Worm (Caenorhabditis elegans): ENCODE results near the gene sri-25.
"Not testable (repeated sequence)": the region's sequence is repeated elsewhere in the genome, so short reads cannot be mapped to it uniquely, and the experiment has no call there.

sri-25 gene

ce11 chrV:15207681-15208080, 9.1 kb upstream of the sri-25 start, which contains the start of gene C41G6.12:
TSS of gene C41G6.12 (minus strand) at chrV:15207781.
- not testable (repeated sequence) for TF ChIP-seq nhr-43 (tag; optimal IDR thresholded peaks at IDR 0.05; ENCODE audit: poor library complexity, severe bottlenecking); nhr-28 (tag; optimal IDR thresholded peaks at IDR 0.05); ceh-28 (tag; optimal IDR thresholded peaks at IDR 0.05)

ce11 chrV:15211869-15212268, 4.9 kb upstream of the sri-25 start, which contains the start of gene sri-24:
TSS of gene sri-24 (plus strand) at chrV:15212169.
- not testable (repeated sequence) for TF ChIP-seq pqm-1 (tag; optimal IDR thresholded peaks at IDR 0.05); unc-39 (tag; optimal IDR thresholded peaks at IDR 0.05); nfya-1 (tag; optimal IDR thresholded peaks at IDR 0.05; ENCODE audit: insufficient read depth)

ce11 chrV:15215175-15215574, 1.6 kb upstream of the sri-25 start, which contains the start of gene sri-26:
TSS of gene sri-26 (plus strand) at chrV:15215475.
- not testable (repeated sequence) for TF ChIP-seq egl-27, nhr-25, elt-2 (tag; optimal IDR thresholded peaks at IDR 0.05)

ce11 chrV:15221330-15221729, 4.5 kb downstream of the sri-25 start, which contains the start of gene irld-25:
TSS of gene irld-25 (plus strand) at chrV:15221630.
- TF ChIP-seq lin-39 (tag; optimal IDR thresholded peaks at IDR 0.05): no peak

- TF ChIP-seq egl-27 (tag; optimal IDR thresholded peaks at IDR 0.05) (no peak), zag-1 (tag; optimal IDR thresholded peaks at IDR 0.05) (no peak), ZK546.5 (tag; optimal IDR thresholded peaks at IDR 0.05) (no peak), mml-1 (tag; optimal IDR thresholded peaks at IDR 0.05) (no peak), daf-12 (tag; optimal IDR thresholded peaks at IDR 0.05) (no peak), fkh-2 (tag; optimal IDR thresholded peaks at IDR 0.05) (no peak), unc-62 (GFP tag; optimal IDR thresholded peaks at IDR 0.05) (no peak), hmg-11 (tag; optimal IDR thresholded peaks at IDR 0.05) (no peak), sea-2 (GFP tag; optimal IDR thresholded peaks at IDR 0.05) (no peak), elt-1 (tag; optimal IDR thresholded peaks at IDR 0.05) (no peak), pha-4 (tag; optimal IDR thresholded peaks at IDR 0.05) (no peak), ztf-11 (tag; optimal IDR thresholded peaks at IDR 0.05) (no peak), nhr-76 (tag; optimal IDR thresholded peaks at IDR 0.05) (no peak), nhr-11 (tag; optimal IDR thresholded peaks at IDR 0.05) (no peak), snpc-4 (tag; optimal IDR thresholded peaks at IDR 0.05) (no peak), elt-3 (tag; optimal IDR thresholded peaks at IDR 0.05) (no peak), aly-2 (tag; optimal IDR thresholded peaks at IDR 0.05) (no peak), lin-15B (tag; optimal IDR thresholded peaks at IDR 0.05) (no peak)
Observed at ce11 chrV:15223668-15224067, 6.9 kb downstream of the sri-25 start, which contains the start of gene srw-24. TSS of gene srw-24 (plus strand) at chrV:15223968.

- TF ChIP-seq nhr-67 (tag; optimal IDR thresholded peaks at IDR 0.05) (no peak), aly-2 (tag; optimal IDR thresholded peaks at IDR 0.05) (no peak), nfya-1 (tag; optimal IDR thresholded peaks at IDR 0.05; ENCODE audit: insufficient read depth) (no peak)
Observed at ce11 chrV:15225650-15226049, 8.8 kb downstream of the sri-25 start, which contains the start of gene srw-14. TSS of gene srw-14 (plus strand) at chrV:15225950.

ce11 chrV:15226206-15226605, 9.4 kb downstream of the sri-25 start:
- TF ChIP-seq aly-2 (tag; optimal IDR thresholded peaks at IDR 0.05) (no peak), elt-2 (tag; optimal IDR thresholded peaks at IDR 0.05) (peak; percentile 56), hmg-11 (tag; optimal IDR thresholded peaks at IDR 0.05) (no peak)

- TF ChIP-seq nhr-23 (tag; optimal IDR thresholded peaks at IDR 0.05) (no peak), ama-1 (optimal IDR thresholded peaks at IDR 0.05) (no peak), lin-39 (tag; optimal IDR thresholded peaks at IDR 0.05) (no peak), hmg-11 (tag; optimal IDR thresholded peaks at IDR 0.05) (no peak), zag-1 (tag; optimal IDR thresholded peaks at IDR 0.05) (no peak), nhr-67 (tag; optimal IDR thresholded peaks at IDR 0.05) (no peak), ZK546.5 (tag; optimal IDR thresholded peaks at IDR 0.05) (no peak), eor-1 (tag; optimal IDR thresholded peaks at IDR 0.05) (no peak)
Observed at ce11 chrV:15230243-15230642, 13.4 kb downstream of the sri-25 start, which contains the start of gene srw-15. TSS of gene srw-15 (plus strand) at chrV:15230543.
